Fruit fly (Drosophila melanogaster) whole organism, embryonic: ENCODE results near the gene CG31793.

Experiments
- ATbp ChIP-seq: fragments of 200-800 bp; sonication (Bioruptor generic); optimal IDR thresholded peaks from 2 replicates; lab custom pipeline; 2017; ENCODE audit warnings: missing biosample characterization, mild to moderate bottlenecking, missing genetic modification characterization, missing genetic modification reagents
- Aef1 ChIP-seq: fragments of 200-800 bp; sonication (Bioruptor generic); IDR thresholded peaks from 3 replicates; pipeline ENCODE4 v1.3.6; 2022; ENCODE audit warnings: missing biosample characterization, missing genetic modification characterization
- B-H1 ChIP-seq: fragments of 200-800 bp; sonication (Bioruptor generic); IDR thresholded peaks from 3 replicates; pipeline ENCODE4 v1.3.6; 2022; ENCODE audit warnings: missing biosample characterization, missing genetic modification characterization
- Bdp1 ChIP-seq: fragments of 200-800 bp; sonication (Bioruptor generic); optimal IDR thresholded peaks from 3 replicates; lab custom pipeline; 2016; ENCODE audit warnings: missing biosample characterization, missing genetic modification characterization
- CG10274 ChIP-seq: fragments of 200-800 bp; sonication (Bioruptor generic); optimal IDR thresholded peaks from 3 replicates; lab custom pipeline; 2017; ENCODE audit warnings: missing biosample characterization, mild to moderate bottlenecking, missing genetic modification characterization
- CG10462 ChIP-seq: fragments of 200-800 bp; sonication (Bioruptor generic); optimal IDR thresholded peaks from 2 replicates; lab custom pipeline; 2016; ENCODE audit warnings: missing biosample characterization, missing genetic modification characterization
- CG10979 ChIP-seq: fragments of 200-800 bp; sonication (Bioruptor generic); optimal IDR thresholded peaks from 2 replicates; lab custom pipeline; 2018; ENCODE audit warnings: missing biosample characterization, mild to moderate bottlenecking, missing genetic modification characterization, moderate library complexity
- CG11398 ChIP-seq: fragments of 200-800 bp; sonication (Bioruptor generic); optimal IDR thresholded peaks from 2 replicates; lab custom pipeline; 2016; ENCODE audit warnings: missing biosample characterization, missing genetic modification characterization
- CG11560 ChIP-seq: fragments of 200-800 bp; sonication (Bioruptor generic); IDR thresholded peaks from 3 replicates; pipeline ENCODE4 v1.3.6; 2022; ENCODE audit warnings: missing biosample characterization, missing genetic modification characterization
- CG12104 ChIP-seq: fragments of 200-800 bp; sonication (Bioruptor generic); optimal IDR thresholded peaks from 3 replicates; lab custom pipeline; 2016; ENCODE audit warnings: missing biosample characterization, missing genetic modification characterization
- CG12219 ChIP-seq: fragments of 200-800 bp; sonication (Bioruptor generic); optimal IDR thresholded peaks from 3 replicates; lab custom pipeline; 2018; ENCODE audit warnings: missing biosample characterization, mild to moderate bottlenecking, missing genetic modification characterization
- CG15073 ChIP-seq: fragments of 200-800 bp; sonication (Bioruptor generic); optimal IDR thresholded peaks from 2 replicates; lab custom pipeline; 2016; ENCODE audit warnings: missing biosample characterization, missing genetic modification characterization
- CG17361 ChIP-seq: fragments of 200-800 bp; sonication (Bioruptor generic); IDR thresholded peaks from 3 replicates; pipeline ENCODE4 v1.3.6; 2022; ENCODE audit warnings: missing biosample characterization, missing genetic modification characterization
- CG2120 ChIP-seq: fragments of 200-800 bp; sonication (Bioruptor generic); optimal IDR thresholded peaks from 3 replicates; lab custom pipeline; 2016; ENCODE audit warnings: missing biosample characterization, missing genetic modification characterization
- CG2202 ChIP-seq: fragments of 200-800 bp; sonication (Bioruptor generic); optimal IDR thresholded peaks from 2 replicates; lab custom pipeline; 2018; ENCODE audit warnings: missing biosample characterization, mild to moderate bottlenecking, missing genetic modification characterization
- CG30431 ChIP-seq: fragments of 200-800 bp; sonication (Bioruptor generic); optimal IDR thresholded peaks from 2 replicates; lab custom pipeline; 2017; ENCODE audit warnings: missing biosample characterization, missing genetic modification characterization
- CG32772 ChIP-seq: fragments of 200-800 bp; sonication (Bioruptor generic); IDR thresholded peaks from 2 replicates; pipeline ENCODE4 v1.3.6; 2022; ENCODE audit warnings: missing biosample characterization, missing genetic modification characterization
- CG3995 ChIP-seq: fragments of 200-800 bp; sonication (Bioruptor generic); optimal IDR thresholded peaks from 3 replicates; lab custom pipeline; 2016; ENCODE audit warnings: missing biosample characterization, missing genetic modification characterization
- D ChIP-seq, 2 experiments: fragments of 200-800 bp in 1 of 2; fragments of >200 bp in 1 of 2; sonication (Bioruptor generic) in 1 of 2; optimal IDR thresholded peaks; 2 replicates in 1 of 2; 3 replicates in 1 of 2; lab custom pipeline; 2017; ENCODE audit warnings: mild to moderate bottlenecking in 1 of 2, missing biosample characterization in 1 of 2, missing genetic modification characterization in 1 of 2, missing genetic modification reagents in 1 of 2
- Dad ChIP-seq: fragments of 200-800 bp; sonication (Bioruptor generic); optimal IDR thresholded peaks from 3 replicates; lab custom pipeline; 2016; ENCODE audit warnings: missing biosample characterization, missing genetic modification characterization
- GATAe ChIP-seq: fragments of 200-800 bp; sonication (Bioruptor generic); conservative IDR thresholded peaks from 2 replicates; pipeline ENCODE4 v1.3.6; 2022; ENCODE audit warnings: missing biosample characterization, missing genetic modification characterization
- HLH4C ChIP-seq: fragments of 200-800 bp; sonication (Bioruptor generic); IDR thresholded peaks from 3 replicates; pipeline ENCODE4 v1.3.6; 2022; ENCODE audit warnings: missing biosample characterization, missing genetic modification characterization; ENCODE audit not compliant: partially characterized antibody
- Hmx ChIP-seq: fragments of 200-800 bp; sonication (Bioruptor generic); optimal IDR thresholded peaks from 2 replicates; lab custom pipeline; 2016; ENCODE audit warnings: missing biosample characterization, missing genetic modification characterization
- Lim3 ChIP-seq: fragments of 200-800 bp; sonication (Bioruptor generic); IDR thresholded peaks from 2 replicates; pipeline ENCODE4 v1.3.6; 2022; ENCODE audit warnings: missing biosample characterization, missing genetic modification characterization
- MBD-R2 ChIP-seq: fragments of 200-800 bp; sonication (Bioruptor generic); IDR thresholded peaks from 2 replicates; pipeline ENCODE4 v1.3.6; 2022; ENCODE audit warnings: missing biosample characterization, missing genetic modification characterization
- NK7.1 ChIP-seq: fragments of 200-800 bp; sonication (Bioruptor generic); optimal IDR thresholded peaks from 3 replicates; lab custom pipeline; 2016; ENCODE audit warnings: missing biosample characterization, missing genetic modification characterization
- Sry-δ ChIP-seq: fragments of 200-800 bp; sonication (Bioruptor generic); optimal IDR thresholded peaks from 2 replicates; lab custom pipeline; 2016; ENCODE audit warnings: missing biosample characterization, missing genetic modification characterization
- Trl ChIP-seq, 3 experiments: fragments of >200 bp in 2 of 3; fragments of 200-800 bp in 1 of 3; sonication (Bioruptor generic) in 1 of 3; optimal IDR thresholded peaks; 2 replicates in 1 of 3; 3 replicates in 2 of 3; lab custom pipeline; 2016 to 2017; ENCODE audit warnings: missing biosample characterization in 1 of 3, missing genetic modification characterization in 1 of 3
- az2 ChIP-seq: fragments of 200-800 bp; sonication (Bioruptor generic); optimal IDR thresholded peaks from 3 replicates; lab custom pipeline; 2016; ENCODE audit warnings: missing biosample characterization, missing genetic modification characterization
- bab2 ChIP-seq: fragments of 200-800 bp; sonication (Bioruptor generic); optimal IDR thresholded peaks from 2 replicates; lab custom pipeline; 2016; ENCODE audit warnings: missing biosample characterization, missing genetic modification characterization
- bowl ChIP-seq: fragments of 200-800 bp; sonication (Bioruptor generic); IDR thresholded peaks from 2 replicates; pipeline ENCODE4 v1.3.6; 2022; ENCODE audit warnings: missing biosample characterization, missing genetic modification characterization
- chinmo ChIP-seq: fragments of 200-800 bp; sonication (Bioruptor generic); IDR thresholded peaks from 4 replicates; pipeline ENCODE4 v1.3.6; 2022; ENCODE audit warnings: missing biosample characterization, missing genetic modification characterization; ENCODE audit not compliant: partially characterized antibody
- crp ChIP-seq, 2 experiments: fragments of 200-800 bp; sonication (Bioruptor generic); optimal IDR thresholded peaks; 2 replicates in 1 of 2; 3 replicates in 1 of 2; lab custom pipeline; 2017; ENCODE audit warnings: missing biosample characterization in 2 of 2, missing genetic modification characterization in 2 of 2, mild to moderate bottlenecking in 1 of 2, moderate library complexity in 1 of 2
- cwo ChIP-seq: fragments of 200-800 bp; sonication (Bioruptor generic); optimal IDR thresholded peaks from 3 replicates; lab custom pipeline; 2017; ENCODE audit warnings: missing biosample characterization, missing genetic modification characterization, mild to moderate bottlenecking, moderate library complexity, missing genetic modification reagents
- dm ChIP-seq: fragments of 200-800 bp; sonication (Bioruptor generic); optimal IDR thresholded peaks from 3 replicates; lab custom pipeline; 2016; ENCODE audit warnings: missing biosample characterization, missing genetic modification characterization
- dmrt99B ChIP-seq: fragments of 200-800 bp; sonication (Bioruptor generic); optimal IDR thresholded peaks from 2 replicates; lab custom pipeline; 2018; ENCODE audit warnings: missing biosample characterization, mild to moderate bottlenecking, missing genetic modification characterization, moderate library complexity
- esg ChIP-seq: fragments of 200-800 bp; sonication (Bioruptor generic); conservative IDR thresholded peaks from 2 replicates; pipeline ENCODE4 v1.3.6; 2022; ENCODE audit warnings: missing biosample characterization, missing genetic modification characterization
- eyg ChIP-seq: fragments of 200-800 bp; sonication (Bioruptor generic); optimal IDR thresholded peaks from 3 replicates; lab custom pipeline; 2016; ENCODE audit warnings: missing biosample characterization, missing genetic modification characterization
- fd102C ChIP-seq: fragments of 200-800 bp; sonication (Bioruptor generic); optimal IDR thresholded peaks from 2 replicates; lab custom pipeline; 2018; ENCODE audit warnings: missing biosample characterization, mild to moderate bottlenecking, missing genetic modification characterization, moderate library complexity
- nerfin-1 ChIP-seq: fragments of 200-800 bp; sonication (Bioruptor generic); optimal IDR thresholded peaks from 3 replicates; lab custom pipeline; 2019; ENCODE audit warnings: missing biosample characterization, mild to moderate bottlenecking, missing genetic modification characterization, moderate library complexity
- pb ChIP-seq: fragments of 200-800 bp; sonication (Bioruptor generic); optimal IDR thresholded peaks from 3 replicates; lab custom pipeline; 2016; ENCODE audit warnings: missing biosample characterization, missing genetic modification characterization
- pho ChIP-seq: fragments of 200-800 bp; sonication (Bioruptor generic); optimal IDR thresholded peaks from 2 replicates; lab custom pipeline; 2016; ENCODE audit warnings: missing biosample characterization, missing genetic modification characterization
- salm ChIP-seq: fragments of 200-800 bp; sonication (Bioruptor generic); optimal IDR thresholded peaks from 2 replicates; lab custom pipeline; 2018; ENCODE audit warnings: missing biosample characterization, mild to moderate bottlenecking, missing genetic modification characterization
- scrt ChIP-seq: fragments of 200-800 bp; sonication (Bioruptor generic); optimal IDR thresholded peaks from 2 replicates; lab custom pipeline; 2018; ENCODE audit warnings: missing biosample characterization, mild to moderate bottlenecking, missing genetic modification characterization, moderate library complexity
- shn ChIP-seq: fragments of 200-800 bp; sonication (Bioruptor generic); optimal IDR thresholded peaks from 3 replicates; lab custom pipeline; 2016; ENCODE audit warnings: missing biosample characterization, missing genetic modification characterization
- sim ChIP-seq: fragments of 200-800 bp; sonication (Bioruptor generic); IDR thresholded peaks from 2 replicates; pipeline ENCODE4 v1.3.6; 2022; ENCODE audit warnings: missing biosample characterization, missing genetic modification characterization
- tio ChIP-seq: fragments of 200-800 bp; sonication (Bioruptor generic); optimal IDR thresholded peaks from 2 replicates; lab custom pipeline; 2017; ENCODE audit warnings: missing biosample characterization, missing genetic modification characterization, inconsistent platforms
- ttk ChIP-seq: fragments of 200-800 bp; sonication (Bioruptor generic); IDR thresholded peaks from 2 replicates; pipeline ENCODE4 v2.1.2; 2022; ENCODE audit warnings: missing biosample characterization, missing genetic modification characterization
- wek ChIP-seq: fragments of 200-800 bp; sonication (Bioruptor generic); optimal IDR thresholded peaks from 3 replicates; lab custom pipeline; 2018; ENCODE audit warnings: missing biosample characterization, mild to moderate bottlenecking, missing genetic modification characterization, moderate library complexity
- zen2 ChIP-seq: fragments of 200-800 bp; sonication (Bioruptor generic); IDR thresholded peaks from 3 replicates; pipeline ENCODE4 v1.3.6; 2022; ENCODE audit warnings: missing biosample characterization, missing genetic modification characterization; ENCODE audit not compliant: partially characterized antibody
- zf30C ChIP-seq: fragments of 200-800 bp; sonication (Bioruptor generic); optimal IDR thresholded peaks from 3 replicates; lab custom pipeline; 2018; ENCODE audit warnings: missing biosample characterization, mild to moderate bottlenecking, missing genetic modification characterization

The CG31793 gene

DNA sequence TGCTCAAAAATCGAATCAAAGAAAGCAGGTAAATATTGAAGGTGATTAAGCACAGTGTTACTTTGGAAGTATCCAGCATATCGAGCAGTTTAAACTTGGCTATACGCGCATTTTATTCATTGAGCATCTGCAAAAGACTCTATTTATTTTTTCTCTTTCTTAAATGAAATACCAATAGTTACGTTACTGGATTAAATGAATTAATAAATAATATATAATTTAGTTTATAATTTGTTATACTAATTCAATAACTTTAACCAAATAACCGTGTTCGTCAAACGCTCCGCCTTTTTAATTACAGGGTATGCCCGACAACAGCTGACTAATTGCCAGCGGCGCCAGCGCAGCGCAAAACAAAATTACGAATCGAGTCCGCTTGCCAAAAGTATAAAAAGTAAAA is 36.3 kb upstream of the CG31793 start (continued):
- no peak for TF ChIP-seq zen2 (GFP tag; lab: Robert Waterston, UW)
- no peak for TF ChIP-seq CG15073
- no peak for TF ChIP-seq tio (GFP tag; lab: Kevin White, UChicago)
- TF ChIP-seq ttk = no peak
- TF ChIP-seq Lim3 (GFP tag; lab: Robert Waterston, UW) = no peak
- TF ChIP-seq GATAe (GFP tag; lab: Robert Waterston, UW) = no peak
- TF ChIP-seq crp (GFP tag; optimal IDR thresholded peaks at IDR 0.05; lab: Kevin White, UChicago) = peak in 1 of 2 experiments; percentile 16
- no peak for TF ChIP-seq CG11398 (GFP tag; lab: Kevin White, UChicago)
- TF ChIP-seq Trl (optimal IDR thresholded peaks at IDR 0.05; lab: Kevin White, UChicago) = no peak
- no peak for TF ChIP-seq Trl (GFP tag; optimal IDR thresholded peaks at IDR 0.05; lab: Kevin White, UChicago)
- TF ChIP-seq shn (GFP tag; lab: Kevin White, UChicago) = no peak
- no peak for TF ChIP-seq CG30431 (GFP tag; lab: Kevin White, UChicago)
- TF ChIP-seq Aef1 = no peak
- TF ChIP-seq az2 (GFP tag; lab: Kevin White, UChicago) = no peak
- peak; percentile 13 for TF ChIP-seq scrt
- TF ChIP-seq HLH4C (GFP tag; lab: Robert Waterston, UW) = no peak
- no peak for TF ChIP-seq Sry-δ (GFP tag; lab: Kevin White, UChicago)
- TF ChIP-seq Bdp1 (GFP tag; lab: Kevin White, UChicago) = no peak
- TF ChIP-seq Dad (GFP tag; lab: Kevin White, UChicago) = no peak
- no peak for TF ChIP-seq bab2 (GFP tag; lab: Kevin White, UChicago)
- no peak for TF ChIP-seq sim (GFP tag; lab: Robert Waterston, UW)
- no peak for TF ChIP-seq CG3995
- no peak for TF ChIP-seq bowl (GFP tag; lab: Robert Waterston, UW)
- TF ChIP-seq eyg (GFP tag; lab: Kevin White, UChicago) = no peak
- peak; percentile 48 for TF ChIP-seq dmrt99B (tag; lab: Kevin White, UChicago)
- TF ChIP-seq ATbp = no peak
- no peak for TF ChIP-seq dm
- no peak for TF ChIP-seq CG11560
- TF ChIP-seq CG12219 (GFP tag; lab: Kevin White, UChicago) = no peak
- TF ChIP-seq wek (GFP tag; lab: Kevin White, UChicago) = no peak
- no peak for TF ChIP-seq fd102C
- no peak for TF ChIP-seq NK7.1 (GFP tag; lab: Kevin White, UChicago)
- TF ChIP-seq CG32772 (GFP tag; lab: Robert Waterston, UW) = peak; percentile 40; the same call in 1 of the 2 replicates
- TF ChIP-seq CG10979 (tag; lab: Kevin White, UChicago) = no peak
- no peak for TF ChIP-seq chinmo (GFP tag; lab: Robert Waterston, UW)
- TF ChIP-seq B-H1 (GFP tag; lab: Robert Waterston, UW) = 0 out of 3 replicates have a peak, but pooled peaks have one; percentile 20
- TF ChIP-seq cwo (GFP tag; lab: Kevin White, UChicago) = peak; percentile 59
- no peak for TF ChIP-seq CG2120
- TF ChIP-seq CG17361 (GFP tag; lab: Robert Waterston, UW) = no peak
- no peak for TF ChIP-seq salm (tag; lab: Kevin White, UChicago)
- no peak for TF ChIP-seq pho (GFP tag; lab: Kevin White, UChicago)
- TF ChIP-seq MBD-R2 (GFP tag; lab: Robert Waterston, UW) = peak; percentile 29; the same call in 1 of the 2 replicates
- TF ChIP-seq CG10274 (GFP tag; lab: Kevin White, UChicago) = peak; percentile 19
- TF ChIP-seq CG10462 (GFP tag; lab: Kevin White, UChicago) = no peak
- no peak for TF ChIP-seq nerfin-1 (tag; lab: Kevin White, UChicago)
- no peak for TF ChIP-seq CG12104 (GFP tag; lab: Kevin White, UChicago)
- TF ChIP-seq CG2202 (tag; lab: Kevin White, UChicago) = no peak
- peak; percentile 40; the same call in 1 of the 2 replicates for TF ChIP-seq esg (GFP tag; lab: Robert Waterston, UW)
- TF ChIP-seq pb (GFP tag; lab: Kevin White, UChicago) = no peak
- TF ChIP-seq Hmx (GFP tag; lab: Kevin White, UChicago) = no peak
- no peak for TF ChIP-seq zf30C
- TF ChIP-seq D (optimal IDR thresholded peaks at IDR 0.05; lab: Kevin White, UChicago) = no peak
- no peak for TF ChIP-seq D (GFP tag; optimal IDR thresholded peaks at IDR 0.05; lab: Kevin White, UChicago)
